Worm (Caenorhabditis elegans) whole organism, early embryonic: ENCODE data around the gene F44B9.8.

Experiments
- B0310.2 ChIP-seq: sonication (generic microtip); optimal IDR thresholded peaks from 2 replicates; lab custom pipeline; 2016; ENCODE audit warnings: mild to moderate bottlenecking, missing genetic modification characterization, missing compliant biosample characterization
- F13C5.2 ChIP-seq: sonication (generic microtip); optimal IDR thresholded peaks from 2 replicates; lab custom pipeline; 2017; ENCODE audit warnings: mild to moderate bottlenecking, missing genetic modification characterization, inconsistent platforms, missing compliant biosample characterization
- aly-1 ChIP-seq: sonication (generic microtip); optimal IDR thresholded peaks from 2 replicates; lab custom pipeline; 2016; ENCODE audit warnings: missing genetic modification characterization, missing compliant biosample characterization
- ama-1 ChIP-seq: fragments of 150-350 bp; optimal IDR thresholded peaks from 2 replicates; lab custom pipeline; 2014
- ceh-36 ChIP-seq: sonication (generic microtip); optimal IDR thresholded peaks from 2 replicates; lab custom pipeline; 2016; ENCODE audit warnings: missing genetic modification characterization, inconsistent platforms, missing compliant biosample characterization
- ets-7 ChIP-seq: sonication (generic microtip); optimal IDR thresholded peaks from 2 replicates; lab custom pipeline; 2016; ENCODE audit warnings: missing genotype, missing genetic modification characterization, missing compliant biosample characterization
- flt-1 ChIP-seq: fragments of 200-800 bp; sonication (Bioruptor generic); IDR thresholded peaks from 2 replicates; pipeline ENCODE4 v1.3.6; 2022; ENCODE audit warnings: missing genetic modification characterization, missing compliant biosample characterization
- pes-1 ChIP-seq: fragments of 200-800 bp; sonication (Bioruptor generic); IDR thresholded peaks from 2 replicates; pipeline ENCODE4 v1.3.6; 2022; ENCODE audit warnings: missing genetic modification reagents, missing genetic modification characterization, missing compliant biosample characterization
- scrt-1 ChIP-seq: fragments of 200-800 bp; sonication (Bioruptor generic); IDR thresholded peaks from 2 replicates; pipeline ENCODE4 v1.3.6; 2022; ENCODE audit warnings: missing genetic modification characterization, missing compliant biosample characterization
- sea-1 ChIP-seq: fragments of 200-800 bp; sonication (Bioruptor generic); conservative IDR thresholded peaks from 2 replicates; pipeline ENCODE4 v1.3.6; 2022; ENCODE audit warnings: missing genetic modification characterization, missing compliant biosample characterization
- tbx-11 ChIP-seq: fragments of 200-800 bp; sonication (Bioruptor generic); IDR thresholded peaks from 2 replicates; pipeline ENCODE4 v1.3.6; 2022; ENCODE audit warnings: missing genetic modification characterization, missing compliant biosample characterization
- tbx-37 ChIP-seq: fragments of 200-800 bp; sonication (Bioruptor generic); conservative IDR thresholded peaks from 2 replicates; pipeline ENCODE4 v1.3.6; 2022; ENCODE audit warnings: missing genetic modification reagents, missing genetic modification characterization, missing compliant biosample characterization
- tra-4 ChIP-seq: sonication (generic microtip); optimal IDR thresholded peaks from 2 replicates; lab custom pipeline; 2017; ENCODE audit warnings: missing genetic modification characterization, missing compliant biosample characterization

- no peak for TF ChIP-seq sea-1 (GFP tag; lab: Robert Waterston, UW)
- no peak for TF ChIP-seq pes-1 (GFP tag; lab: Robert Waterston, UW)
- TF ChIP-seq flt-1 (GFP tag; lab: Robert Waterston, UW) = no peak
- TF ChIP-seq ets-7 = no peak
- no peak for TF ChIP-seq ama-1 (lab: Kevin White, UChicago)
- TF ChIP-seq aly-1 (tag; lab: Kevin White, UChicago) = no peak
- TF ChIP-seq B0310.2 (tag; lab: Kevin White, UChicago) = no peak
- no peak for TF ChIP-seq scrt-1 (GFP tag; lab: Robert Waterston, UW)
- TF ChIP-seq tbx-37 (GFP tag; lab: Robert Waterston, UW) = no peak
- TF ChIP-seq F13C5.2 (tag; lab: Kevin White, UChicago) = no peak
- TF ChIP-seq tbx-11 = no peak
- TF ChIP-seq ceh-36 (tag; lab: Kevin White, UChicago) = no peak
- TF ChIP-seq tra-4 (tag; lab: Kevin White, UChicago) = no peak
Observed at ce11 chrIII:7978723-7979122, 50.7 kb downstream of the F44B9.8 start.
